Worm (Caenorhabditis elegans): ENCODE data around the gene bath-13.

DNA sequence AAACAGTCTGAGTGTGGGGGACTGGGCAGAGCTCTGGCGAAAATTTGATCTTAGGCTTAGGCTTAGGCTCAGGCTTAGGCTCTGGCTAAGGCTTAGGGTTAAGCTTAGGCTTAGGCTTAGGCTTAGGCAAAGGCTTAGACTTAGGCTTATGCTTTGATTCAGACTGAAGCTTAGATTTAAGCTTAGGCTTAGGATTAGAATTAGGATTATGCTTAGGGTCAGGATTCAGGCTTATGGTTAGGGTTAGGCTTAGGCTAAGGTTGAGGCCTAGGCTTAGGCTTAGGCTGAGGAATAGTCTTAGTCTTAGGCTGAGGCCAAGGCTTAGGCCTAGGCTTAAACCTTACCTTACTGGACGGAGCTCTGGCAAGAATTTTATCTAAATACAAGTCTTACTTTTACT, 5.0 kb upstream of the bath-13 start:
- TF ChIP-seq zag-1 (tag; optimal IDR thresholded peaks at IDR 0.05) (no peak), nhr-77 (tag; optimal IDR thresholded peaks at IDR 0.05) (no peak), unc-62 (GFP tag; optimal IDR thresholded peaks at IDR 0.05) (no peak), skn-1 (tag; optimal IDR thresholded peaks at IDR 0.05) (no peak), lin-39 (tag; optimal IDR thresholded peaks at IDR 0.05) (no peak), nhr-25 (tag; optimal IDR thresholded peaks at IDR 0.05) (no peak), ztf-11 (tag; optimal IDR thresholded peaks at IDR 0.05) (no peak)
